Worm (Caenorhabditis elegans) whole organism, L3 larva: ENCODE results near the gene wdfy-3.
A peak's percentile ranks its signal among the peaks of the same experiment; 100 is the strongest.
"Not testable (repeated sequence)": the region's sequence is repeated elsewhere in the genome, so short reads cannot be mapped to it uniquely, and the experiment has no call there.

ENCODE experiments used
- R02D3.7 ChIP-seq: fragments of 150-350 bp; optimal IDR thresholded peaks from 2 replicates; lab custom pipeline; 2014; ENCODE audit warnings: missing biosample characterization, missing genetic modification characterization
- ama-1 ChIP-seq: fragments of 150-350 bp; optimal IDR thresholded peaks from 2 replicates; lab custom pipeline; 2018
- ceh-16 ChIP-seq: sonication (generic microtip); optimal IDR thresholded peaks from 2 replicates; lab custom pipeline; 2017; ENCODE audit warnings: missing biosample characterization, missing genetic modification characterization
- ceh-82 ChIP-seq: fragments of 150-350 bp; optimal IDR thresholded peaks from 2 replicates; lab custom pipeline; 2014; ENCODE audit warnings: missing biosample characterization, missing genetic modification characterization
- ceh-9 ChIP-seq: sonication (generic microtip); optimal IDR thresholded peaks from 2 replicates; lab custom pipeline; 2018; ENCODE audit warnings: missing biosample characterization, missing genetic modification characterization
- daf-12 ChIP-seq: fragments of 150-350 bp; optimal IDR thresholded peaks from 2 replicates; lab custom pipeline; 2014; ENCODE audit warnings: missing biosample characterization, missing genetic modification reagents, missing genetic modification characterization
- egl-5 ChIP-seq: fragments of 150-350 bp; optimal IDR thresholded peaks from 2 replicates; lab custom pipeline; 2017; ENCODE audit warnings: missing biosample characterization, missing genetic modification reagents, missing genetic modification characterization, inconsistent platforms
- elt-3 ChIP-seq, 3 experiments: fragments of 150-350 bp in 1 of 3; sonication (generic microtip) in 2 of 3; optimal IDR thresholded peaks; 2 replicates in 2 of 3; 4 replicates in 1 of 3; lab custom pipeline; 2014 to 2017; ENCODE audit warnings: missing biosample characterization in 3 of 3, missing genetic modification characterization in 3 of 3
- eor-1 ChIP-seq, 2 experiments: fragments of 150-350 bp; optimal IDR thresholded peaks; 2 replicates each; lab custom pipeline; 2014 to 2018; ENCODE audit warnings: missing biosample characterization in 2 of 2, missing genetic modification characterization in 2 of 2
- fkh-10 ChIP-seq: sonication (generic microtip); optimal IDR thresholded peaks from 2 replicates; lab custom pipeline; 2017; ENCODE audit warnings: missing biosample characterization, missing genetic modification reagents, missing genetic modification characterization
- fkh-2 ChIP-seq: fragments of 150-350 bp; optimal IDR thresholded peaks from 2 replicates; lab custom pipeline; 2014; ENCODE audit warnings: missing biosample characterization, missing genetic modification reagents, missing genetic modification characterization
- hmg-11 ChIP-seq: sonication (generic microtip); optimal IDR thresholded peaks from 2 replicates; lab custom pipeline; 2016; ENCODE audit warnings: missing genetic modification characterization, missing compliant biosample characterization
- jun-1 ChIP-seq: fragments of 150-350 bp; optimal IDR thresholded peaks from 2 replicates; lab custom pipeline; 2014; ENCODE audit warnings: missing biosample characterization, missing genetic modification reagents, missing genetic modification characterization
- lin-15B ChIP-seq: fragments of 150-350 bp; optimal IDR thresholded peaks from 2 replicates; lab custom pipeline; 2014; ENCODE audit warnings: missing biosample characterization, missing genetic modification characterization
- lin-39 ChIP-seq: fragments of 150-350 bp; optimal IDR thresholded peaks from 2 replicates; lab custom pipeline; 2018; ENCODE audit warnings: missing biosample characterization, missing genetic modification reagents, missing genetic modification characterization
- lsy-12 ChIP-seq: sonication (generic microtip); optimal IDR thresholded peaks from 2 replicates; lab custom pipeline; 2016; ENCODE audit warnings: mild to moderate bottlenecking, missing genetic modification characterization, missing compliant biosample characterization
- mdl-1 ChIP-seq: fragments of 150-350 bp; optimal IDR thresholded peaks from 2 replicates; lab custom pipeline; 2014; ENCODE audit warnings: missing biosample characterization, missing genetic modification characterization
- nfya-1 ChIP-seq: sonication (generic microtip); optimal IDR thresholded peaks from 2 replicates; lab custom pipeline; 2017; ENCODE audit warnings: missing genetic modification characterization, mild to moderate bottlenecking, missing compliant biosample characterization, antibody characterized with exemption, moderate library complexity; ENCODE audit not compliant: insufficient read depth
- nhr-11 ChIP-seq: fragments of 150-350 bp; optimal IDR thresholded peaks from 2 replicates; lab custom pipeline; 2014; ENCODE audit warnings: missing biosample characterization, missing genetic modification characterization
- nhr-23 ChIP-seq: fragments of 150-350 bp; optimal IDR thresholded peaks from 2 replicates; lab custom pipeline; 2014; ENCODE audit warnings: missing biosample characterization, missing genetic modification reagents, missing genetic modification characterization
- nhr-25 ChIP-seq: sonication (generic microtip); optimal IDR thresholded peaks from 2 replicates; lab custom pipeline; 2017; ENCODE audit warnings: missing biosample characterization, missing genetic modification characterization
- nhr-28 ChIP-seq: fragments of 150-350 bp; optimal IDR thresholded peaks from 2 replicates; lab custom pipeline; 2014; ENCODE audit warnings: missing biosample characterization, missing genetic modification characterization
- nhr-67 ChIP-seq: fragments of 150-350 bp; optimal IDR thresholded peaks from 2 replicates; lab custom pipeline; 2014; ENCODE audit warnings: missing biosample characterization, missing genetic modification characterization
- pha-4 ChIP-seq: fragments of 150-350 bp; optimal IDR thresholded peaks from 2 replicates; lab custom pipeline; 2014; ENCODE audit warnings: missing biosample characterization, missing genetic modification reagents, missing genetic modification characterization
- pqm-1 ChIP-seq: fragments of 150-350 bp; optimal IDR thresholded peaks from 2 replicates; lab custom pipeline; 2017; ENCODE audit warnings: missing biosample characterization, missing genetic modification characterization, inconsistent platforms
- skn-1 ChIP-seq: fragments of 150-350 bp; optimal IDR thresholded peaks from 2 replicates; lab custom pipeline; 2014; ENCODE audit warnings: missing biosample characterization, missing genetic modification characterization
- snpc-4 ChIP-seq: fragments of 150-350 bp; optimal IDR thresholded peaks from 2 replicates; lab custom pipeline; 2014; ENCODE audit warnings: missing biosample characterization, missing genetic modification characterization
- tbx-2 ChIP-seq: sonication (generic microtip); optimal IDR thresholded peaks from 2 replicates; lab custom pipeline; 2016; ENCODE audit warnings: mild to moderate bottlenecking, missing genetic modification characterization, missing compliant biosample characterization
- unc-39 ChIP-seq: sonication (generic microtip); optimal IDR thresholded peaks from 4 replicates; lab custom pipeline; 2017; ENCODE audit warnings: missing biosample characterization, missing genetic modification characterization
- unc-62 ChIP-seq: fragments of 150-350 bp; sonication (generic microtip); optimal IDR thresholded peaks from 4 replicates; lab custom pipeline; 2014; ENCODE audit warnings: missing biosample characterization, missing genetic modification reagents, missing genetic modification characterization
- zag-1 ChIP-seq: fragments of 150-350 bp; optimal IDR thresholded peaks from 2 replicates; lab custom pipeline; 2014; ENCODE audit warnings: missing biosample characterization, missing genetic modification characterization
- ztf-4 ChIP-seq: fragments of 150-350 bp; optimal IDR thresholded peaks from 2 replicates; lab custom pipeline; 2014; ENCODE audit warnings: missing biosample characterization, missing genetic modification characterization

wdfy-3 gene

ce11 chrIV:12674700-12675099 is 21.5 kb downstream of the wdfy-3 start, which contains the start of gene T23B5.4:
Gene T23B5.4 (plus strand): TSS chrIV:12675000.
- TF ChIP-seq nhr-28 (tag; lab: Kevin White, UChicago) (no peak), elt-3 (tag; optimal IDR thresholded peaks at IDR 0.05; lab: Kevin White, UChicago) (no peak), unc-39 (tag; lab: Kevin White, UChicago) (no peak), mdl-1 (tag; lab: Kevin White, UChicago) (no peak), fkh-2 (tag; lab: Kevin White, UChicago) (no peak)
- TF ChIP-seq, all 47 proteins: peak for 0

- not testable (repeated sequence) for TF ChIP-seq snpc-4, pha-4, nhr-25 (tag; lab: Kevin White, UChicago)
These were observed 23.9 kb downstream of the wdfy-3 start, which contains the start of gene T23B5.6 for ce11 chrIV:12677137-12677536. Gene T23B5.6 (minus strand): TSS chrIV:12677237.

- TF ChIP-seq nfya-1 (peak; percentile 36), tbx-2 (no peak), lin-39 (tag; lab: Kevin White, UChicago) (peak; percentile 36), lin-15B (tag; lab: Kevin White, UChicago) (peak; percentile 54), daf-12 (no peak)
- TF ChIP-seq, all 47 proteins: peak for 3
These were observed 31.1 kb downstream of the wdfy-3 start, which contains the start of gene prmt-9 for ce11 chrIV:12684341-12684740. Gene prmt-9 (minus strand): TSS chrIV:12684378.

ce11 chrIV:12684826-12685594 is 31.8 kb downstream of the wdfy-3 start:
- no peak for TF ChIP-seq lin-39 (tag; lab: Kevin White, UChicago)
- TF ChIP-seq zag-1 (tag; lab: Kevin White, UChicago), result no peak
- TF ChIP-seq ceh-16, result no peak
- TF ChIP-seq nhr-23, result no peak
- TF ChIP-seq ztf-4 (tag; lab: Kevin White, UChicago), result no peak

ce11 chrIV:12685827-12686226 is 32.6 kb downstream of the wdfy-3 start:
- TF ChIP-seq skn-1 (tag; lab: Kevin White, UChicago), result no peak
- no peak for TF ChIP-seq R02D3.7 (tag; lab: Kevin White, UChicago)
- TF ChIP-seq nhr-11 (tag; lab: Kevin White, UChicago), result no peak
- no peak for TF ChIP-seq nhr-67 (tag; lab: Kevin White, UChicago)
- no peak for TF ChIP-seq ztf-4 (tag; lab: Kevin White, UChicago)
- no peak for TF ChIP-seq pqm-1 (tag; lab: Kevin White, UChicago)
- TF ChIP-seq zag-1 (tag; lab: Kevin White, UChicago), result no peak
- no peak for TF ChIP-seq hmg-11

- no peak for TF ChIP-seq unc-62 (GFP tag; lab: Kevin White, UChicago)
- no peak for TF ChIP-seq jun-1
- no peak for TF ChIP-seq nhr-25 (tag; lab: Kevin White, UChicago)
- no peak for TF ChIP-seq ztf-4 (tag; lab: Kevin White, UChicago)
- no peak for TF ChIP-seq lsy-12
- TF ChIP-seq ama-1 (lab: Kevin White, UChicago), result no peak
- no peak for TF ChIP-seq nhr-23
These were observed 35.2 kb downstream of the wdfy-3 start, which contains the start of gene T23B5.3 for ce11 chrIV:12688370-12688769. Gene T23B5.3 (plus strand): TSS chrIV:12688670.

- TF ChIP-seq ceh-16 (no peak), fkh-10 (no peak), ceh-82 (no peak), egl-5 (tag; lab: Kevin White, UChicago) (no peak), daf-12 (no peak), mdl-1 (tag; lab: Kevin White, UChicago) (no peak), eor-1 (tag; optimal IDR thresholded peaks at IDR 0.05; lab: Kevin White, UChicago) (no peak), nhr-23 (no peak), R02D3.7 (tag; lab: Kevin White, UChicago) (no peak), ceh-9 (tag; lab: Kevin White, UChicago) (no peak)
These were observed 36.1 kb downstream of the wdfy-3 start for ce11 chrIV:12689292-12689691.
